Worm (Caenorhabditis elegans) whole organism, L2 larva: ENCODE measurements around the gene srbc-23.

Experiments
- F13H6.1 ChIP-seq: sonication (generic microtip); optimal IDR thresholded peaks from 2 replicates; lab custom pipeline; 2016; ENCODE audit warnings: missing genetic modification characterization, missing compliant biosample characterization
- Y55F3AM.14 ChIP-seq: fragments of 200-800 bp; sonication (Bioruptor generic); optimal IDR thresholded peaks from 2 replicates; lab custom pipeline; 2018; ENCODE audit warnings: mild to moderate bottlenecking, missing genetic modification characterization, missing compliant biosample characterization
- ZK546.5 ChIP-seq: sonication (generic microtip); optimal IDR thresholded peaks from 2 replicates; lab custom pipeline; 2017; ENCODE audit warnings: missing biosample characterization, missing genetic modification characterization
- alr-1 ChIP-seq: fragments of 150-350 bp; optimal IDR thresholded peaks from 2 replicates; lab custom pipeline; 2014; ENCODE audit warnings: missing biosample characterization, missing genetic modification characterization
- aly-2 ChIP-seq: fragments of 150-350 bp; optimal IDR thresholded peaks from 2 replicates; lab custom pipeline; 2014; ENCODE audit warnings: missing biosample characterization, missing genetic modification characterization
- blmp-1 ChIP-seq: sonication (generic microtip); optimal IDR thresholded peaks from 2 replicates; lab custom pipeline; 2017; ENCODE audit warnings: missing genetic modification characterization, mild to moderate bottlenecking, missing compliant biosample characterization, antibody characterized with exemption, moderate library complexity; ENCODE audit not compliant: insufficient read depth
- ceh-16 ChIP-seq: fragments of 150-350 bp; optimal IDR thresholded peaks from 2 replicates; lab custom pipeline; 2014; ENCODE audit warnings: missing biosample characterization, missing genetic modification characterization
- elt-1 ChIP-seq: fragments of 150-350 bp; optimal IDR thresholded peaks from 2 replicates; lab custom pipeline; 2014; ENCODE audit warnings: missing biosample characterization, missing genetic modification characterization
- fos-1 ChIP-seq: fragments of 150-350 bp; optimal IDR thresholded peaks from 2 replicates; lab custom pipeline; 2014; ENCODE audit warnings: missing biosample characterization, missing genetic modification characterization
- gmeb-1 ChIP-seq: fragments of 150-350 bp; optimal IDR thresholded peaks from 2 replicates; lab custom pipeline; 2014; ENCODE audit warnings: missing biosample characterization, missing genetic modification characterization
- lin-13 ChIP-seq: fragments of 150-350 bp; optimal IDR thresholded peaks from 2 replicates; lab custom pipeline; 2014; ENCODE audit warnings: missing biosample characterization, missing genetic modification reagents, missing genetic modification characterization
- mbf-1 ChIP-seq: sonication (generic microtip); optimal IDR thresholded peaks from 2 replicates; lab custom pipeline; 2017; ENCODE audit warnings: missing biosample characterization, missing genetic modification characterization
- mdl-1 ChIP-seq, 2 experiments: fragments of 150-350 bp in 1 of 2; sonication (generic microtip) in 1 of 2; optimal IDR thresholded peaks; 2 replicates each; lab custom pipeline; 2017; ENCODE audit warnings: missing biosample characterization in 2 of 2, missing genetic modification characterization in 2 of 2
- nhr-12 ChIP-seq: fragments of 150-350 bp; optimal IDR thresholded peaks from 2 replicates; lab custom pipeline; 2014; ENCODE audit warnings: missing biosample characterization, missing genetic modification characterization
- nhr-25 ChIP-seq: fragments of 150-350 bp; sonication (generic microtip); optimal IDR thresholded peaks from 3 replicates; lab custom pipeline; 2014; ENCODE audit warnings: missing biosample characterization, missing genetic modification characterization
- peb-1 ChIP-seq: fragments of 150-350 bp; optimal IDR thresholded peaks from 2 replicates; lab custom pipeline; 2014; ENCODE audit warnings: missing biosample characterization, missing genetic modification characterization
- sem-4 ChIP-seq: fragments of 150-350 bp; optimal IDR thresholded peaks from 2 replicates; lab custom pipeline; 2014; ENCODE audit warnings: missing biosample characterization, missing genetic modification reagents, missing genetic modification characterization
- skn-1 ChIP-seq: sonication (generic microtip); optimal IDR thresholded peaks from 2 replicates; lab custom pipeline; 2017; ENCODE audit warnings: missing biosample characterization, missing genetic modification characterization
- sma-9 ChIP-seq, 2 experiments: fragments of 150-350 bp in 1 of 2; sonication (generic microtip) in 1 of 2; optimal IDR thresholded peaks; 2 replicates each; lab custom pipeline; 2014 to 2016; ENCODE audit warnings: missing genetic modification characterization in 2 of 2, mild to moderate bottlenecking in 1 of 2, missing biosample characterization in 1 of 2, missing compliant biosample characterization in 1 of 2, missing genetic modification reagents in 1 of 2, moderate library complexity in 1 of 2
- unc-39 ChIP-seq: fragments of 150-350 bp; optimal IDR thresholded peaks from 2 replicates; lab custom pipeline; 2014; ENCODE audit warnings: missing biosample characterization, missing genetic modification characterization
- unc-55 ChIP-seq: fragments of 150-350 bp; sonication (generic microtip); optimal IDR thresholded peaks from 3 replicates; lab custom pipeline; 2014; ENCODE audit warnings: missing biosample characterization, missing genetic modification reagents, missing genetic modification characterization
- ztf-1 ChIP-seq: fragments of 200-800 bp; sonication (Bioruptor generic); conservative IDR thresholded peaks from 2 replicates; pipeline ENCODE4 v1.3.6; 2022; ENCODE audit warnings: missing genetic modification characterization, missing compliant biosample characterization

Gene srbc-23

ce11 chrV:2199594-2199993, 46.2 kb downstream of the srbc-23 start:
- no peak for TF ChIP-seq skn-1 (tag; lab: Kevin White, UChicago)
- no peak for TF ChIP-seq nhr-12
- no peak for TF ChIP-seq unc-55 (GFP tag; lab: Kevin White, UChicago)
- no peak for TF ChIP-seq elt-1
- no peak for TF ChIP-seq nhr-25
- TF ChIP-seq unc-39 = no peak
- no peak for TF ChIP-seq sma-9 (GFP tag; optimal IDR thresholded peaks at IDR 0.05; lab: Kevin White, UChicago)
- no peak for TF ChIP-seq sma-9 (tag; optimal IDR thresholded peaks at IDR 0.05; lab: Kevin White, UChicago)
- TF ChIP-seq, all 48 proteins: peak for 0

- no peak for TF ChIP-seq alr-1 (tag; lab: Kevin White, UChicago)
- no peak for TF ChIP-seq unc-39
- no peak for TF ChIP-seq mbf-1 (tag; lab: Kevin White, UChicago)
- no peak for TF ChIP-seq F13H6.1
- no peak for TF ChIP-seq gmeb-1 (tag; lab: Kevin White, UChicago)
- no peak for TF ChIP-seq peb-1 (tag; lab: Kevin White, UChicago)
- TF ChIP-seq fos-1 = no peak
- TF ChIP-seq aly-2 (tag; lab: Kevin White, UChicago) = no peak
Observed at ce11 chrV:2200402-2200801, 47.0 kb downstream of the srbc-23 start.

ce11 chrV:2201240-2201639, 47.9 kb downstream of the srbc-23 start, which contains the start of gene cyp-32B1:
TSS of gene cyp-32B1 (minus strand) at chrV:2201415.
- TF ChIP-seq nhr-25 = no peak
- TF ChIP-seq fos-1 = peak; percentile 5
- no peak for TF ChIP-seq lin-13
- no peak for TF ChIP-seq ZK546.5 (tag; lab: Kevin White, UChicago)

ce11 chrV:2204080-2204479, 50.7 kb downstream of the srbc-23 start, which contains the start of gene cyp-33C12:
TSS of gene cyp-33C12 (minus strand) at chrV:2204400.
- no peak for TF ChIP-seq mdl-1 (tag; optimal IDR thresholded peaks at IDR 0.05; lab: Kevin White, UChicago)
- no peak for TF ChIP-seq ceh-16 (tag; lab: Kevin White, UChicago)
- TF ChIP-seq Y55F3AM.14 (GFP tag; lab: Kevin White, UChicago) = no peak
- TF ChIP-seq sma-9 (GFP tag; optimal IDR thresholded peaks at IDR 0.05; lab: Kevin White, UChicago) = no peak
- TF ChIP-seq sma-9 (tag; optimal IDR thresholded peaks at IDR 0.05; lab: Kevin White, UChicago) = no peak
- no peak for TF ChIP-seq unc-55 (GFP tag; lab: Kevin White, UChicago)
- no peak for TF ChIP-seq gmeb-1 (tag; lab: Kevin White, UChicago)
- no peak for TF ChIP-seq sem-4 (tag; lab: Kevin White, UChicago)
- no peak for TF ChIP-seq ztf-1 (GFP tag; lab: Robert Waterston, UW)
- no peak for TF ChIP-seq skn-1 (tag; lab: Kevin White, UChicago)
- no peak for TF ChIP-seq blmp-1 (tag; lab: Kevin White, UChicago)
